Fruit fly (Drosophila melanogaster): ENCODE data around the gene CG18823.
A peak's percentile ranks its signal among the peaks of the same experiment; 100 is the strongest.

The CG18823 gene

dm6 chrX:940580-941184 lies 49.6 kb upstream of the CG18823 start, which contains the start of the genes CG3704 and mus81 (continued):
- TF ChIP-seq CG16815 (GFP tag; optimal IDR thresholded peaks at IDR 0.05) = no peak
- peak; percentile 77 for TF ChIP-seq BEAF-32 (GFP tag; optimal IDR thresholded peaks at IDR 0.05)
- TF ChIP-seq CG7745 (tag; optimal IDR thresholded peaks at IDR 0.05) = no peak
- TF ChIP-seq CG5245 (GFP tag; optimal IDR thresholded peaks at IDR 0.05) = peak; percentile 95
- peak; percentile 83 for TF ChIP-seq E2f2 (GFP tag; IDR thresholded peaks at IDR 0.05)
- 0 out of 3 replicates have a peak, but pooled peaks have one; percentile 40 for TF ChIP-seq CG34224 (GFP tag; IDR thresholded peaks at IDR 0.05; ENCODE audit: partially characterized antibody)
- TF ChIP-seq CG2875 (GFP tag; optimal IDR thresholded peaks at IDR 0.05) = no peak
- TF ChIP-seq CG34422 (GFP tag; IDR thresholded peaks at IDR 0.05) = no peak
- peak; percentile 36 for TF ChIP-seq her (GFP tag; optimal IDR thresholded peaks at IDR 0.05)
- TF ChIP-seq CG5180 (GFP tag; optimal IDR thresholded peaks at IDR 0.05) = no peak
- peak; percentile 58 for TF ChIP-seq stwl (tag; optimal IDR thresholded peaks at IDR 0.05)
- no peak for TF ChIP-seq CG17802 (tag; optimal IDR thresholded peaks at IDR 0.05)
- TF ChIP-seq CG1603 (tag; optimal IDR thresholded peaks at IDR 0.05) = peak; percentile 29
- TF ChIP-seq CG16813 (GFP tag; IDR thresholded peaks at IDR 0.05; ENCODE audit: partially characterized antibody) = peak; percentile 41; the same call in 1 of the 3 replicates
- no peak for TF ChIP-seq sim (GFP tag; IDR thresholded peaks at IDR 0.05)
- TF ChIP-seq Dp (GFP tag; optimal IDR thresholded peaks at IDR 0.05) = peak; percentile 75
- TF ChIP-seq CG17186 (GFP tag; optimal IDR thresholded peaks at IDR 0.05) = peak; percentile 96
- peak; percentile 10; the same call in 1 of the 3 replicates for TF ChIP-seq row (GFP tag; IDR thresholded peaks at IDR 0.05)
- TF ChIP-seq jigr1 (GFP tag; IDR thresholded peaks at IDR 0.05) = no peak
- peak; percentile 10 for TF ChIP-seq jumu (GFP tag; optimal IDR thresholded peaks at IDR 0.05)
- peak; percentile 56 for TF ChIP-seq knrl (GFP tag; IDR thresholded peaks at IDR 0.05; ENCODE audit: partially characterized antibody)
- peak; percentile 46 for TF ChIP-seq HmgZ (tag; optimal IDR thresholded peaks at IDR 0.05)
- peak; percentile 11 for TF ChIP-seq grau (tag; optimal IDR thresholded peaks at IDR 0.05)
- TF ChIP-seq toy (GFP tag; IDR thresholded peaks at IDR 0.05) = no peak
- peak; percentile 37 for TF ChIP-seq CG12659 (GFP tag; optimal IDR thresholded peaks at IDR 0.05)
- no peak for TF ChIP-seq Taf1 (GFP tag; IDR thresholded peaks at IDR 0.05)
- peak; percentile 88 for TF ChIP-seq Sin3A (optimal IDR thresholded peaks at IDR 0.05)

- TF ChIP-seq CG9215 (GFP tag; IDR thresholded peaks at IDR 0.05) (no peak), onecut (GFP tag; IDR thresholded peaks at IDR 0.05) (peak; percentile 90), CG6791 (GFP tag; IDR thresholded peaks at IDR 0.05; ENCODE audit: partially characterized antibody) (no peak), CTCF (GFP tag; optimal IDR thresholded peaks at IDR 0.05) (peak; percentile 27), CG6654 (GFP tag; optimal IDR thresholded peaks at IDR 0.05) (peak; percentile 57), Ets65A (GFP tag) (peak; percentile 15), pita (GFP tag; optimal IDR thresholded peaks at IDR 0.05) (peak; percentile 29)
Observed at dm6 chrX:945446-946013, 44.8 kb upstream of the CG18823 start, which contains the start of gene CG3703. TSS of gene CG3703 (minus strand) at chrX:945773.

dm6 chrX:946162-946561 lies 44.2 kb upstream of the CG18823 start:
- TF ChIP-seq abd-A (tag; optimal IDR thresholded peaks at IDR 0.05) (peak; percentile 15), CG11504 (tag; optimal IDR thresholded peaks at IDR 0.05) (no peak), hb (GFP tag; IDR thresholded peaks at IDR 0.05; ENCODE audit: partially characterized antibody) (no peak), CG12071 (GFP tag; optimal IDR thresholded peaks at IDR 0.05) (no peak), Eip74EF (GFP tag; optimal IDR thresholded peaks at IDR 0.05) (no peak), Doc2 (GFP tag; IDR thresholded peaks at IDR 0.05) (no peak), GATAe (GFP tag; conservative IDR thresholded peaks at IDR 0.05) (peak; percentile 87), wor (GFP tag; IDR thresholded peaks at IDR 0.05) (no peak), CG13624 (GFP tag; optimal IDR thresholded peaks at IDR 0.05) (no peak), Stat92E (GFP tag; optimal IDR thresholded peaks at IDR 0.05) (no peak), Sox100B (GFP tag; optimal IDR thresholded peaks at IDR 0.05) (no peak), CG7556 (GFP tag; optimal IDR thresholded peaks at IDR 0.05) (no peak), Deaf1 (tag; optimal IDR thresholded peaks at IDR 0.05) (peak; percentile 9), tin (GFP tag; optimal IDR thresholded peaks at IDR 0.05) (no peak), CG13775 (GFP tag; optimal IDR thresholded peaks at IDR 0.05) (no peak)
